Fruit fly (Drosophila melanogaster): ENCODE data around the gene Sdr.

Gene Sdr

dm6 chr3R:14886011-14886534, 32.4 kb upstream of the Sdr start, which contains the start of the genes Rrp6, CG33331 and CG33332 (continued):
- TF ChIP-seq Dip2 (GFP tag; IDR thresholded peaks at IDR 0.05) (no peak), shn (GFP tag; optimal IDR thresholded peaks at IDR 0.05) (peak; percentile 59), Fer1 (GFP tag; optimal IDR thresholded peaks at IDR 0.05) (peak; percentile 83), CG3726 (GFP tag; IDR thresholded peaks at IDR 0.05) (no peak), CTCF (GFP tag; optimal IDR thresholded peaks at IDR 0.05) (peak; percentile 57), ewg (GFP tag; optimal IDR thresholded peaks at IDR 0.05) (no peak), HmgZ (tag; optimal IDR thresholded peaks at IDR 0.05) (peak; percentile 45), psq (GFP tag; optimal IDR thresholded peaks at IDR 0.05) (peak; percentile 10), bbx (GFP tag; IDR thresholded peaks at IDR 0.05; ENCODE audit: partially characterized antibody) (peak; percentile 63), Optix (GFP tag; IDR thresholded peaks at IDR 0.05) (no peak), CG42726 (GFP tag; IDR thresholded peaks at IDR 0.05; ENCODE audit: partially characterized antibody) (no peak), D19B (GFP tag; optimal IDR thresholded peaks at IDR 0.05) (peak; percentile 31), CG3838 (GFP tag; optimal IDR thresholded peaks at IDR 0.05) (peak; percentile 4), ara (GFP tag; IDR thresholded peaks at IDR 0.05) (peak; percentile 31; the same call in 1 of the 2 replicates), Vsx1 (GFP tag; optimal IDR thresholded peaks at IDR 0.05) (no peak), Fer3 (tag; optimal IDR thresholded peaks at IDR 0.05) (peak; percentile 69), bsh (GFP tag; optimal IDR thresholded peaks at IDR 0.05) (peak in 1 of 2 experiments; percentile 63), ci (GFP tag; IDR thresholded peaks at IDR 0.05) (peak; percentile 66; the same call in 1 of the 3 replicates), Meics (GFP tag; optimal IDR thresholded peaks at IDR 0.05) (peak; percentile 74), fd102C (GFP tag; optimal IDR thresholded peaks at IDR 0.05) (no peak), CG17186 (GFP tag; optimal IDR thresholded peaks at IDR 0.05) (peak; percentile 54), CG11093 (GFP tag; IDR thresholded peaks at IDR 0.05) (no peak), chinmo (GFP tag; IDR thresholded peaks at IDR 0.05; ENCODE audit: partially characterized antibody) (0 out of 4 replicates have a peak, but pooled peaks have one; percentile 52), CG10209 (GFP tag; optimal IDR thresholded peaks at IDR 0.05) (peak; percentile 76), Max (GFP tag; optimal IDR thresholded peaks at IDR 0.05) (peak; percentile 65), CG12219 (GFP tag; optimal IDR thresholded peaks at IDR 0.05) (peak; percentile 10), Nf-YA (GFP tag; IDR thresholded peaks at IDR 0.05) (no peak), stwl (tag; optimal IDR thresholded peaks at IDR 0.05) (peak; percentile 100), Gsc (GFP tag; IDR thresholded peaks at IDR 0.05) (no peak), lilli (GFP tag; optimal IDR thresholded peaks at IDR 0.05) (peak; percentile 79), Ets65A (GFP tag) (peak; percentile 97), nerfin-1 (tag; optimal IDR thresholded peaks at IDR 0.05) (peak; percentile 61), az2 (GFP tag; optimal IDR thresholded peaks at IDR 0.05) (peak; percentile 60), CG13894 (tag; optimal IDR thresholded peaks at IDR 0.05) (peak; percentile 66), Nf-YB (GFP tag; optimal IDR thresholded peaks at IDR 0.05) (peak; percentile 15), Chrac-16 (GFP tag; optimal IDR thresholded peaks at IDR 0.05) (peak; percentile 67), B-H2 (GFP tag; optimal IDR thresholded peaks at IDR 0.05) (peak; percentile 88), CG11398 (GFP tag; optimal IDR thresholded peaks at IDR 0.05) (no peak), HLH4C (GFP tag; IDR thresholded peaks at IDR 0.05; ENCODE audit: partially characterized antibody) (peak; percentile 31; the same call in 2 of the 3 replicates), Hmr (GFP tag; optimal IDR thresholded peaks at IDR 0.05) (no peak), Bteb2 (GFP tag; optimal IDR thresholded peaks at IDR 0.05) (peak; percentile 54), CG17612 (GFP tag; IDR thresholded peaks at IDR 0.05) (no peak), chm (GFP tag; IDR thresholded peaks at IDR 0.05) (peak; percentile 32; the same call in 1 of the 2 replicates), Sox102F (GFP tag; optimal IDR thresholded peaks at IDR 0.05) (no peak), zfh2 (GFP tag; optimal IDR thresholded peaks at IDR 0.05) (peak; percentile 76), CHES-1-like (GFP tag; optimal IDR thresholded peaks at IDR 0.05) (peak; percentile 67), yki (optimal IDR thresholded peaks at IDR 0.05) (no peak), CG14441 (GFP tag; IDR thresholded peaks at IDR 0.05) (peak; percentile 43; the same call in 1 of the 2 replicates), Dek (tag; optimal IDR thresholded peaks at IDR 0.05) (peak; percentile 78), wdn (GFP tag; IDR thresholded peaks at IDR 0.05) (no peak), pum (GFP tag; optimal IDR thresholded peaks at IDR 0.05) (peak; percentile 46)

Data from whole organism, embryonic.